Fruit fly (Drosophila melanogaster) whole organism, embryonic: ENCODE measurements around the gene CG15922.

Experiments used
- BtbVII ChIP-seq: fragments of 200-800 bp; sonication (Bioruptor generic); optimal IDR thresholded peaks from 3 replicates; lab custom pipeline; 2017; ENCODE audit warnings: missing biosample characterization, mild to moderate bottlenecking, missing genetic modification characterization
- CG10543 ChIP-seq: fragments of 200-800 bp; sonication (Bioruptor generic); optimal IDR thresholded peaks from 3 replicates; lab custom pipeline; 2017; ENCODE audit warnings: missing biosample characterization, mild to moderate bottlenecking, missing genetic modification characterization, moderate library complexity
- CG12219 ChIP-seq: fragments of 200-800 bp; sonication (Bioruptor generic); optimal IDR thresholded peaks from 3 replicates; lab custom pipeline; 2018; ENCODE audit warnings: missing biosample characterization, mild to moderate bottlenecking, missing genetic modification characterization
- CG12299 ChIP-seq: fragments of 200-800 bp; sonication (Bioruptor generic); optimal IDR thresholded peaks from 2 replicates; lab custom pipeline; 2018; ENCODE audit warnings: missing biosample characterization, mild to moderate bottlenecking, missing genetic modification characterization
- CG12391 ChIP-seq: fragments of 200-800 bp; sonication (Bioruptor generic); optimal IDR thresholded peaks from 3 replicates; lab custom pipeline; 2018; ENCODE audit warnings: missing biosample characterization, mild to moderate bottlenecking, missing genetic modification characterization, moderate library complexity
- CG12769 ChIP-seq: fragments of 200-800 bp; sonication (Bioruptor generic); optimal IDR thresholded peaks from 2 replicates; lab custom pipeline; 2019; ENCODE audit warnings: missing biosample characterization, mild to moderate bottlenecking, missing genetic modification characterization, moderate library complexity
- CG14050 ChIP-seq: fragments of 200-800 bp; sonication (Bioruptor generic); IDR thresholded peaks from 3 replicates; pipeline ENCODE4 v1.3.6; 2022; ENCODE audit warnings: missing biosample characterization, missing genetic modification characterization
- CG15073 ChIP-seq: fragments of 200-800 bp; sonication (Bioruptor generic); optimal IDR thresholded peaks from 2 replicates; lab custom pipeline; 2016; ENCODE audit warnings: missing biosample characterization, missing genetic modification characterization
- CG17186 ChIP-seq: fragments of 200-800 bp; sonication (Bioruptor generic); optimal IDR thresholded peaks from 3 replicates; lab custom pipeline; 2017; ENCODE audit warnings: missing biosample characterization, missing genetic modification reagents, missing genetic modification characterization
- CG30403 ChIP-seq: fragments of 200-800 bp; sonication (Bioruptor generic); optimal IDR thresholded peaks from 3 replicates; lab custom pipeline; 2016; ENCODE audit warnings: missing biosample characterization, missing genetic modification characterization
- CG3726 ChIP-seq: fragments of 200-800 bp; sonication (Bioruptor generic); IDR thresholded peaks from 3 replicates; pipeline ENCODE4, ENCODE4 v1.3.6; 2022; ENCODE audit warnings: missing biosample characterization, missing genetic modification characterization
- CG4404 ChIP-seq: fragments of 200-800 bp; sonication (Bioruptor generic); IDR thresholded peaks from 2 replicates; pipeline ENCODE4 v1.3.6; 2022; ENCODE audit warnings: missing biosample characterization, missing genetic modification characterization
- CG6272 ChIP-seq: fragments of 200-800 bp; sonication (Bioruptor generic); IDR thresholded peaks from 2 replicates; pipeline ENCODE4 v1.3.6; 2022; ENCODE audit warnings: missing biosample characterization, missing genetic modification characterization
- CG6791 ChIP-seq: fragments of 200-800 bp; sonication (Bioruptor generic); IDR thresholded peaks from 3 replicates; pipeline ENCODE4 v1.3.6; 2022; ENCODE audit warnings: missing biosample characterization, missing genetic modification characterization; ENCODE audit not compliant: partially characterized antibody
- CG7987 ChIP-seq: fragments of 200-800 bp; sonication (Bioruptor generic); optimal IDR thresholded peaks from 2 replicates; lab custom pipeline; 2018; ENCODE audit warnings: missing biosample characterization, mild to moderate bottlenecking, missing genetic modification characterization, moderate library complexity
- CG9609 ChIP-seq: fragments of 200-800 bp; sonication (Bioruptor generic); optimal IDR thresholded peaks from 3 replicates; lab custom pipeline; 2016; ENCODE audit warnings: missing biosample characterization, missing genetic modification characterization
- D19B ChIP-seq: fragments of 200-800 bp; sonication (Bioruptor generic); optimal IDR thresholded peaks from 2 replicates; lab custom pipeline; 2017; ENCODE audit warnings: missing biosample characterization, mild to moderate bottlenecking, missing genetic modification characterization
- Dbx ChIP-seq: fragments of 200-800 bp; sonication (Bioruptor generic); IDR thresholded peaks from 3 replicates; pipeline ENCODE4 v1.3.6; 2022; ENCODE audit warnings: missing biosample characterization, missing genetic modification characterization
- Dek ChIP-seq: fragments of 200-800 bp; sonication (Bioruptor generic); optimal IDR thresholded peaks from 3 replicates; lab custom pipeline; 2019; ENCODE audit warnings: missing biosample characterization, mild to moderate bottlenecking, missing genetic modification characterization, moderate library complexity
- Dip3 ChIP-seq: fragments of 200-800 bp; sonication (Bioruptor generic); optimal IDR thresholded peaks from 3 replicates; lab custom pipeline; 2016; ENCODE audit warnings: missing biosample characterization, missing genetic modification characterization
- Doc2 ChIP-seq: fragments of 200-800 bp; sonication (Bioruptor generic); IDR thresholded peaks from 2 replicates; pipeline ENCODE4 v1.3.6; 2022; ENCODE audit warnings: missing biosample characterization, missing genetic modification characterization
- HmgD ChIP-seq: fragments of 200-800 bp; sonication (Bioruptor generic); optimal IDR thresholded peaks from 3 replicates; lab custom pipeline; 2016; ENCODE audit warnings: missing biosample characterization, missing genetic modification characterization
- Lpt ChIP-seq: fragments of >200 bp; optimal IDR thresholded peaks from 2 replicates; lab custom pipeline; 2018; ENCODE audit warnings: missing biosample characterization, missing genetic modification characterization
- PHDP ChIP-seq: fragments of 200-800 bp; sonication (Bioruptor generic); optimal IDR thresholded peaks from 3 replicates; lab custom pipeline; 2018; ENCODE audit warnings: missing biosample characterization, mild to moderate bottlenecking, missing genetic modification characterization, moderate library complexity
- Ssrp ChIP-seq: fragments of 200-800 bp; sonication (Bioruptor generic); optimal IDR thresholded peaks from 2 replicates; lab custom pipeline; 2018; ENCODE audit warnings: missing biosample characterization, mild to moderate bottlenecking, missing genetic modification characterization, moderate library complexity
- Tbp ChIP-seq: fragments of >200 bp; optimal IDR thresholded peaks from 2 replicates; lab custom pipeline; 2018; ENCODE audit warnings: missing biosample characterization, missing genetic modification characterization
- YL-1 ChIP-seq: fragments of 200-800 bp; sonication (Bioruptor generic); optimal IDR thresholded peaks from 3 replicates; lab custom pipeline; 2017; ENCODE audit warnings: missing biosample characterization, mild to moderate bottlenecking, missing genetic modification characterization
- abd-A ChIP-seq: fragments of 200-800 bp; sonication (Bioruptor generic); optimal IDR thresholded peaks from 3 replicates; lab custom pipeline; 2019; ENCODE audit warnings: missing biosample characterization, mild to moderate bottlenecking, missing genetic modification characterization, moderate library complexity
- ato ChIP-seq: fragments of 200-800 bp; sonication (Bioruptor generic); IDR thresholded peaks from 2 replicates; pipeline ENCODE4 v1.3.6; 2022; ENCODE audit warnings: missing biosample characterization, missing genetic modification characterization; ENCODE audit not compliant: partially characterized antibody
- az2 ChIP-seq: fragments of 200-800 bp; sonication (Bioruptor generic); optimal IDR thresholded peaks from 3 replicates; lab custom pipeline; 2016; ENCODE audit warnings: missing biosample characterization, missing genetic modification characterization
- crc ChIP-seq: fragments of 200-800 bp; sonication (Bioruptor generic); optimal IDR thresholded peaks from 2 replicates; lab custom pipeline; 2016; ENCODE audit warnings: missing biosample characterization, missing genetic modification characterization
- cwo ChIP-seq: fragments of 200-800 bp; sonication (Bioruptor generic); optimal IDR thresholded peaks from 3 replicates; lab custom pipeline; 2017; ENCODE audit warnings: missing biosample characterization, missing genetic modification characterization, mild to moderate bottlenecking, moderate library complexity, missing genetic modification reagents
- dmrt99B ChIP-seq: fragments of 200-800 bp; sonication (Bioruptor generic); optimal IDR thresholded peaks from 2 replicates; lab custom pipeline; 2018; ENCODE audit warnings: missing biosample characterization, mild to moderate bottlenecking, missing genetic modification characterization, moderate library complexity
- eyg ChIP-seq: fragments of 200-800 bp; sonication (Bioruptor generic); optimal IDR thresholded peaks from 3 replicates; lab custom pipeline; 2016; ENCODE audit warnings: missing biosample characterization, missing genetic modification characterization
- grau ChIP-seq: fragments of 200-800 bp; optimal IDR thresholded peaks from 3 replicates; lab custom pipeline; 2019; ENCODE audit warnings: missing biosample characterization, mild to moderate bottlenecking, missing genetic modification characterization, moderate library complexity
- hb ChIP-seq: fragments of 200-800 bp; sonication (Bioruptor generic); IDR thresholded peaks from 3 replicates; pipeline ENCODE4 v1.3.6; 2022; ENCODE audit warnings: missing biosample characterization, missing genetic modification characterization; ENCODE audit not compliant: partially characterized antibody
- jigr1 ChIP-seq: fragments of 200-800 bp; sonication (Bioruptor generic); IDR thresholded peaks from 3 replicates; pipeline ENCODE4 v1.3.6; 2022; ENCODE audit warnings: missing biosample characterization, missing genetic modification characterization
- jumu ChIP-seq: fragments of 200-800 bp; sonication (Bioruptor generic); optimal IDR thresholded peaks from 3 replicates; lab custom pipeline; 2016; ENCODE audit warnings: missing biosample characterization, missing genetic modification characterization
- nerfin-1 ChIP-seq: fragments of 200-800 bp; sonication (Bioruptor generic); optimal IDR thresholded peaks from 3 replicates; lab custom pipeline; 2019; ENCODE audit warnings: missing biosample characterization, mild to moderate bottlenecking, missing genetic modification characterization, moderate library complexity
- peb ChIP-seq: fragments of 200-800 bp; sonication (Bioruptor generic); IDR thresholded peaks from 2 replicates; pipeline ENCODE4 v1.3.6; 2022; ENCODE audit warnings: missing biosample characterization, missing genetic modification characterization
- phol ChIP-seq: fragments of 200-800 bp; sonication (Bioruptor generic); optimal IDR thresholded peaks from 3 replicates; lab custom pipeline; 2018; ENCODE audit warnings: missing biosample characterization, mild to moderate bottlenecking, missing genetic modification characterization, moderate library complexity
- pnt ChIP-seq: fragments of 200-800 bp; sonication (Bioruptor generic); optimal IDR thresholded peaks from 3 replicates; lab custom pipeline; 2016; ENCODE audit warnings: missing biosample characterization, missing genetic modification characterization
- rib ChIP-seq: fragments of 200-800 bp; sonication (Bioruptor generic); IDR thresholded peaks from 2 replicates; pipeline ENCODE4 v1.3.6; 2022; ENCODE audit warnings: missing biosample characterization, missing genetic modification characterization
- run ChIP-seq: fragments of 200-800 bp; sonication (Bioruptor generic); optimal IDR thresholded peaks from 3 replicates; lab custom pipeline; 2018; ENCODE audit warnings: missing biosample characterization, mild to moderate bottlenecking, missing genetic modification characterization
- salm ChIP-seq: fragments of 200-800 bp; sonication (Bioruptor generic); optimal IDR thresholded peaks from 2 replicates; lab custom pipeline; 2018; ENCODE audit warnings: missing biosample characterization, mild to moderate bottlenecking, missing genetic modification characterization
- sd ChIP-seq: fragments of 200-800 bp; sonication (Bioruptor generic); optimal IDR thresholded peaks from 3 replicates; lab custom pipeline; 2018; ENCODE audit warnings: missing biosample characterization, mild to moderate bottlenecking, missing genetic modification characterization, moderate library complexity
- stwl ChIP-seq: fragments of 200-800 bp; sonication (Bioruptor generic); optimal IDR thresholded peaks from 3 replicates; lab custom pipeline; 2018; ENCODE audit warnings: missing biosample characterization, mild to moderate bottlenecking, missing genetic modification characterization, moderate library complexity
- vvl ChIP-seq: fragments of 200-800 bp; sonication (Bioruptor generic); IDR thresholded peaks from 2 replicates; pipeline ENCODE4 v1.3.6; 2022; ENCODE audit warnings: missing biosample characterization, missing genetic modification characterization

The CG15922 gene

DNA sequence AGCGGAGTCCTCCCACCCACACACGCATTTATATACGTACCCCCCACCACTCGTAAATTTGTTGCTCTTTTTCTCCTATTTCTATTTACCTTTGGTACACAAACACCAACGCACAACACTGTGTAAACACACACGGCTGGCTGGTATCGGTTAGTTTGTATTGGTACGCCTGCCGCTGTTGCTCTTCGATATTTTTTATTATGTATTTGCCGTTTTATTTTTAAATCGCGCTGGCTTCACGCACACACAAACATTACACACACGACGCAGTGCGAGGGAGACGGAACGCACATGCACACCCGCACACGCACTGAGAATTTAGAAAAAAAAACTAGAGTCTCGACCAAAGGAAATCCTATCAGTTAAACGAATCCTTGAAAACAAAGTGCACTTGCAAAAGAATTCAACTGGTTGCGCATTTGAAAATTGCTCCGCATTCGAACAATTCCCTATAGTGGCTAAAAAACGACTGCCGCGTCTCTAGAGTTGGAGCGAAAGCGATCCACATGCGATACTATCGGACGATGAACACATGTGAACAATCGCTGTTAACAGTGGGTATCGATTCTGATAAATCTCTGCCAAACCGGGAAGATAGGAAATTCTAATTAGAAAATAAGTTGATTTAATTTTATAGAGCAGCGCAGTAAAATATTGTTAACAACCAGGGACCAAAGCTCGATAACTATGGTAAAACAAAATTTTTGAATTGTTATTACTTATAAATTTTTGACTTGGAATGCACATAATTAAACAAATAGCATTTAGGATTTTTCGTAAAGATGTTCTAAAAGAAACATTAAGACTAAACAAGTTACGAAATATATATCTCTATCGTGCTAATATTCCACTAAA is 9.2 kb downstream of the CG15922 start (continued):
- TF ChIP-seq az2 (GFP tag; lab: Kevin White, UChicago): no peak
- peak; percentile 22; the same call in 1 of the 3 replicates for TF ChIP-seq CG14050
- peak; percentile 64 for TF ChIP-seq vvl (GFP tag; lab: Robert Waterston, UW)
- TF ChIP-seq sd (tag; lab: Kevin White, UChicago): peak; percentile 49
- peak; percentile 42 for TF ChIP-seq dmrt99B (tag; lab: Kevin White, UChicago)
- TF ChIP-seq salm (tag; lab: Kevin White, UChicago): peak; percentile 69
- TF ChIP-seq rib (GFP tag; lab: Robert Waterston, UW): peak; percentile 62
- no peak for TF ChIP-seq CG30403 (GFP tag; lab: Kevin White, UChicago)
- TF ChIP-seq CG17186 (GFP tag; lab: Kevin White, UChicago): peak; percentile 72
- peak; percentile 67 for TF ChIP-seq eyg
- no peak for TF ChIP-seq jigr1 (GFP tag; lab: Robert Waterston, UW)
- peak; percentile 1 for TF ChIP-seq CG12391
- TF ChIP-seq Dbx (GFP tag; lab: Robert Waterston, UW): peak; percentile 49; the same call in 2 of the 3 replicates
- TF ChIP-seq run (tag; lab: Kevin White, UChicago): peak; percentile 35
- peak; percentile 40 for TF ChIP-seq Dip3
- peak; percentile 12 for TF ChIP-seq jumu
- peak; percentile 75 for TF ChIP-seq nerfin-1
- TF ChIP-seq YL-1: peak; percentile 92
- peak; percentile 58 for TF ChIP-seq Dek (tag; lab: Kevin White, UChicago)
- no peak; the same call in 2 of the 3 replicates for TF ChIP-seq CG3726 (GFP tag; lab: Robert Waterston, UW)
- 0 out of 2 replicates have a peak, but pooled peaks have one; percentile 32 for TF ChIP-seq CG6272 (GFP tag; lab: Robert Waterston, UW)
- TF ChIP-seq CG12769 (tag; lab: Kevin White, UChicago): peak; percentile 84
- peak; percentile 89 for TF ChIP-seq CG10543 (GFP tag; lab: Kevin White, UChicago)
- peak; percentile 81 for TF ChIP-seq BtbVII (GFP tag; lab: Kevin White, UChicago)
- no peak for TF ChIP-seq Lpt
- TF ChIP-seq CG15073 (GFP tag; lab: Kevin White, UChicago): no peak
- TF ChIP-seq CG4404 (GFP tag; lab: Robert Waterston, UW): no peak
- peak; percentile 98 for TF ChIP-seq CG7987 (GFP tag; lab: Kevin White, UChicago)
- no peak for TF ChIP-seq Tbp (GFP tag; lab: Kevin White, UChicago)
- peak; percentile 33 for TF ChIP-seq grau (tag; lab: Kevin White, UChicago)
- no peak for TF ChIP-seq phol (tag; lab: Kevin White, UChicago)
- TF ChIP-seq HmgD: peak; percentile 66
- peak; percentile 25 for TF ChIP-seq D19B (GFP tag; lab: Kevin White, UChicago)
- TF ChIP-seq CG12219 (GFP tag; lab: Kevin White, UChicago): peak; percentile 83
- TF ChIP-seq CG12299 (tag; lab: Kevin White, UChicago): peak; percentile 86
- no peak for TF ChIP-seq Doc2 (GFP tag; lab: Robert Waterston, UW)
- TF ChIP-seq PHDP (tag; lab: Kevin White, UChicago): peak; percentile 80
- peak; percentile 42 for TF ChIP-seq crc (GFP tag; lab: Kevin White, UChicago)
- peak; percentile 30 for TF ChIP-seq pnt
- peak; percentile 99 for TF ChIP-seq CG6791 (GFP tag; lab: Robert Waterston, UW)
- TF ChIP-seq ato (GFP tag; lab: Robert Waterston, UW): peak; percentile 97
- peak; percentile 96 for TF ChIP-seq hb
- no peak for TF ChIP-seq CG9609
- TF ChIP-seq Ssrp: no peak
- TF ChIP-seq peb: no peak
- peak; percentile 29 for TF ChIP-seq stwl (tag; lab: Kevin White, UChicago)
- peak; percentile 69 for TF ChIP-seq abd-A (tag; lab: Kevin White, UChicago)
- TF ChIP-seq cwo (GFP tag; lab: Kevin White, UChicago): peak; percentile 68
